Fruit fly (Drosophila melanogaster): ENCODE results near the gene CG10616.
A peak's percentile ranks its signal among the peaks of the same experiment; 100 is the strongest.

CG10616 gene

DNA sequence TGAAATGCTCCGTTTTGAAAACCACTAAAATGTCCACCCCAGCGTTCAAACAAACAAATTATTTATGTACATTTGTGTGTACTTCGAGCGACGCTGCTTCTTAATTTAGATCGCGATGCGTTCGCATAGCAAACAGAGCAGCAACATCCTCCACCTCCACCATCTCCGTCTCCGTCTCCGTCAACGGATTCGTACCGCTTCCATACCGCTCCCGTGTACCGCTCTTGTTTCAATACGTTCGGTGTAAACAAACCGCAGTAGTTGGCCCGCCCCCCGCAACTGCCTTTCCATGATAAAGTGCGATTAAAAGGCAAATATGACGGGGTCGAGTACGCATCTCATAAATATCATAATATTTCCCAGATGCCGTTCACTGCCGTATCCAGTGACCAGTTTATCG is 10.7 kb downstream of the CG10616 start, which contains the start of gene CG33725 (continued):
- TF ChIP-seq chif (GFP tag; optimal IDR thresholded peaks at IDR 0.05): peak in 1 of 2 experiments; percentile 1
- TF ChIP-seq CG7987 (GFP tag; optimal IDR thresholded peaks at IDR 0.05): peak; percentile 35
- peak; percentile 71 for TF ChIP-seq pfk (GFP tag; optimal IDR thresholded peaks at IDR 0.05)
- TF ChIP-seq CG17328 (GFP tag; IDR thresholded peaks at IDR 0.05): peak; percentile 33; the same call in 1 of the 2 replicates
- TF ChIP-seq Asciz (GFP tag; optimal IDR thresholded peaks at IDR 0.05): no peak
- no peak for TF ChIP-seq CG1792 (GFP tag; optimal IDR thresholded peaks at IDR 0.05)
- TF ChIP-seq bsh (GFP tag; optimal IDR thresholded peaks at IDR 0.05): peak in 1 of 2 experiments; percentile 27
- TF ChIP-seq gsb-n (tag; optimal IDR thresholded peaks at IDR 0.05): peak; percentile 1
- no peak for TF ChIP-seq CG3163 (GFP tag; optimal IDR thresholded peaks at IDR 0.05)
- TF ChIP-seq CG6689 (GFP tag; IDR thresholded peaks at IDR 0.05): no peak
- TF ChIP-seq CG14014 (GFP tag; IDR thresholded peaks at IDR 0.05): peak; percentile 28; the same call in 1 of the 2 replicates
- TF ChIP-seq CG14860 (GFP tag; IDR thresholded peaks at IDR 0.05; ENCODE audit: partially characterized antibody): no peak
- TF ChIP-seq CG14050 (GFP tag; IDR thresholded peaks at IDR 0.05): 0 out of 3 replicates have a peak, but pooled peaks have one; percentile 32
- no peak for TF ChIP-seq CG34224 (GFP tag; IDR thresholded peaks at IDR 0.05; ENCODE audit: partially characterized antibody)
- no peak for TF ChIP-seq kay (GFP tag; optimal IDR thresholded peaks at IDR 0.05)
- no peak for TF ChIP-seq CG4854 (GFP tag; optimal IDR thresholded peaks at IDR 0.05)
- TF ChIP-seq Abd-B (GFP tag; optimal IDR thresholded peaks at IDR 0.05): no peak
- no peak for TF ChIP-seq ac (GFP tag; optimal IDR thresholded peaks at IDR 0.05)
- peak; percentile 2 for TF ChIP-seq fd64A (GFP tag; optimal IDR thresholded peaks at IDR 0.05)
- no peak for TF ChIP-seq h (optimal IDR thresholded peaks at IDR 0.05)
- no peak for TF ChIP-seq crp (GFP tag; optimal IDR thresholded peaks at IDR 0.05)
- peak; percentile 87 for TF ChIP-seq Med (GFP tag)
- peak; percentile 70 for TF ChIP-seq zfh1 (GFP tag; IDR thresholded peaks at IDR 0.05)
- peak; percentile 14 for TF ChIP-seq CG15696 (tag; optimal IDR thresholded peaks at IDR 0.05)
- no peak for TF ChIP-seq sc (optimal IDR thresholded peaks at IDR 0.05)
- TF ChIP-seq sc (GFP tag; optimal IDR thresholded peaks at IDR 0.05): no peak
- no peak for TF ChIP-seq her (GFP tag; optimal IDR thresholded peaks at IDR 0.05)
- no peak for TF ChIP-seq CG12219 (GFP tag; optimal IDR thresholded peaks at IDR 0.05)
- peak; percentile 31 for TF ChIP-seq eyg (GFP tag; optimal IDR thresholded peaks at IDR 0.05)

dm6 chr3L:12482917-12483316 is 11.4 kb downstream of the CG10616 start:
- TF ChIP-seq CG31388 (GFP tag; optimal IDR thresholded peaks at IDR 0.05): peak; percentile 27
- TF ChIP-seq CG17612 (GFP tag; IDR thresholded peaks at IDR 0.05): no peak; the same call in 1 of the 2 replicates
- no peak for TF ChIP-seq Doc3 (GFP tag; IDR thresholded peaks at IDR 0.05; ENCODE audit: partially characterized antibody)
- peak; percentile 42; the same call in 1 of the 3 replicates for TF ChIP-seq gce (GFP tag; IDR thresholded peaks at IDR 0.05)
- no peak for TF ChIP-seq insv (GFP tag; optimal IDR thresholded peaks at IDR 0.05)
- no peak for TF ChIP-seq Usf (GFP tag; optimal IDR thresholded peaks at IDR 0.05)
- no peak for TF ChIP-seq Dref (GFP tag; IDR thresholded peaks at IDR 0.05)
- TF ChIP-seq HmgZ (tag; optimal IDR thresholded peaks at IDR 0.05): peak; percentile 24
- TF ChIP-seq CG31441 (GFP tag; IDR thresholded peaks at IDR 0.05): peak; percentile 90
- TF ChIP-seq sd (tag; optimal IDR thresholded peaks at IDR 0.05): no peak
- TF ChIP-seq Stat92E (GFP tag; optimal IDR thresholded peaks at IDR 0.05): no peak
- TF ChIP-seq H15 (GFP tag; IDR thresholded peaks at IDR 0.05): peak; percentile 62; the same call in 1 of the 3 replicates
- peak; percentile 75 for TF ChIP-seq Max (GFP tag; optimal IDR thresholded peaks at IDR 0.05)
- peak; percentile 50 for TF ChIP-seq Dad (GFP tag; optimal IDR thresholded peaks at IDR 0.05)
- no peak for TF ChIP-seq Dp (GFP tag; optimal IDR thresholded peaks at IDR 0.05)
- TF ChIP-seq B-H1 (GFP tag; IDR thresholded peaks at IDR 0.05): peak; percentile 66
- no peak for TF ChIP-seq pzg (GFP tag; optimal IDR thresholded peaks at IDR 0.05)
- TF ChIP-seq Gug (GFP tag; IDR thresholded peaks at IDR 0.05): no peak; the same call in 2 of the 4 replicates
- TF ChIP-seq Sin3A (optimal IDR thresholded peaks at IDR 0.05): no peak
- peak; percentile 14 for TF ChIP-seq Dip3 (GFP tag; optimal IDR thresholded peaks at IDR 0.05)
- peak; percentile 43 for TF ChIP-seq CG9817 (tag; optimal IDR thresholded peaks at IDR 0.05)
- peak; percentile 30 for TF ChIP-seq crc (GFP tag; optimal IDR thresholded peaks at IDR 0.05)
- peak; percentile 92 for TF ChIP-seq dmrt99B (tag; optimal IDR thresholded peaks at IDR 0.05)
